Fruit fly (Drosophila melanogaster) whole organism, embryonic: ENCODE data around the gene HIP-R.
A peak's percentile ranks its signal among the peaks of the same experiment; 100 is the strongest.

Source experiments
- Ada2b ChIP-seq: fragments of 200-800 bp; sonication (Bioruptor generic); IDR thresholded peaks from 2 replicates; pipeline ENCODE4 v1.3.6; 2022; ENCODE audit warnings: missing biosample characterization, missing genetic modification characterization
- Adf1 ChIP-seq: fragments of 200-800 bp; sonication (Bioruptor generic); IDR thresholded peaks from 2 replicates; pipeline ENCODE4 v1.3.6; 2022; ENCODE audit warnings: missing biosample characterization, missing genetic modification characterization
- Blimp-1 ChIP-seq: fragments of 200-800 bp; sonication (Bioruptor generic); optimal IDR thresholded peaks from 3 replicates; lab custom pipeline; 2018; ENCODE audit warnings: missing biosample characterization, missing genetic modification characterization, mild to moderate bottlenecking, moderate library complexity, missing genetic modification reagents
- CG10147 ChIP-seq: fragments of 200-800 bp; sonication (Bioruptor generic); optimal IDR thresholded peaks from 2 replicates; lab custom pipeline; 2019; ENCODE audit warnings: missing biosample characterization, mild to moderate bottlenecking, missing genetic modification characterization, moderate library complexity
- CG10274 ChIP-seq: fragments of 200-800 bp; sonication (Bioruptor generic); optimal IDR thresholded peaks from 3 replicates; lab custom pipeline; 2017; ENCODE audit warnings: missing biosample characterization, mild to moderate bottlenecking, missing genetic modification characterization
- CG10462 ChIP-seq: fragments of 200-800 bp; sonication (Bioruptor generic); optimal IDR thresholded peaks from 2 replicates; lab custom pipeline; 2016; ENCODE audit warnings: missing biosample characterization, missing genetic modification characterization
- CG11696 ChIP-seq: fragments of 200-800 bp; sonication (Bioruptor generic); IDR thresholded peaks from 2 replicates; pipeline ENCODE4 v1.3.6; 2022; ENCODE audit warnings: missing biosample characterization, missing genetic modification characterization
- CG12659 ChIP-seq: fragments of 200-800 bp; sonication (Bioruptor generic); optimal IDR thresholded peaks from 3 replicates; lab custom pipeline; 2017; ENCODE audit warnings: mild to moderate bottlenecking, missing biosample characterization, missing genetic modification reagents, missing genetic modification characterization
- CG13296 ChIP-seq: fragments of 200-800 bp; sonication (Bioruptor generic); optimal IDR thresholded peaks from 3 replicates; lab custom pipeline; 2018; ENCODE audit warnings: missing biosample characterization, mild to moderate bottlenecking, missing genetic modification characterization
- CG13424 ChIP-seq: fragments of 200-800 bp; sonication (Bioruptor generic); optimal IDR thresholded peaks from 2 replicates; lab custom pipeline; 2019; ENCODE audit warnings: missing biosample characterization, mild to moderate bottlenecking, missing genetic modification characterization, moderate library complexity
- CG16813 ChIP-seq: fragments of 200-800 bp; sonication (Bioruptor generic); IDR thresholded peaks from 3 replicates; pipeline ENCODE4 v1.3.6; 2022; ENCODE audit warnings: missing biosample characterization, missing genetic modification characterization; ENCODE audit not compliant: partially characterized antibody
- CG16815 ChIP-seq: fragments of 200-800 bp; sonication (Bioruptor generic); optimal IDR thresholded peaks from 3 replicates; lab custom pipeline; 2017; ENCODE audit warnings: missing biosample characterization, mild to moderate bottlenecking, missing genetic modification characterization
- CG2116 ChIP-seq: fragments of 200-800 bp; sonication (Bioruptor generic); optimal IDR thresholded peaks from 3 replicates; lab custom pipeline; 2018; ENCODE audit warnings: missing biosample characterization, mild to moderate bottlenecking, missing genetic modification characterization
- CG33213 ChIP-seq: fragments of 200-800 bp; sonication (Bioruptor generic); optimal IDR thresholded peaks from 3 replicates; lab custom pipeline; 2016; ENCODE audit warnings: missing biosample characterization, missing genetic modification characterization
- CG34422 ChIP-seq: fragments of 200-800 bp; sonication (Bioruptor generic); IDR thresholded peaks from 3 replicates; pipeline ENCODE4 v1.3.6; 2022; ENCODE audit warnings: missing biosample characterization, missing genetic modification characterization
- CG4854 ChIP-seq: fragments of 200-800 bp; sonication (Bioruptor generic); optimal IDR thresholded peaks from 2 replicates; lab custom pipeline; 2016; ENCODE audit warnings: missing biosample characterization, missing genetic modification characterization, inconsistent platforms
- CG7357 ChIP-seq: fragments of 200-800 bp; sonication (Bioruptor generic); IDR thresholded peaks from 3 replicates; pipeline ENCODE4 v1.3.6; 2022; ENCODE audit warnings: missing biosample characterization, missing genetic modification characterization
- CG8924 ChIP-seq: fragments of 200-800 bp; optimal IDR thresholded peaks from 3 replicates; lab custom pipeline; 2019; ENCODE audit warnings: missing biosample characterization, mild to moderate bottlenecking, missing genetic modification characterization, moderate library complexity
- CG9797 ChIP-seq: fragments of 200-800 bp; sonication (Bioruptor generic); optimal IDR thresholded peaks from 3 replicates; lab custom pipeline; 2018; ENCODE audit warnings: missing biosample characterization, mild to moderate bottlenecking, missing genetic modification characterization
- D ChIP-seq, 2 experiments: fragments of 200-800 bp in 1 of 2; fragments of >200 bp in 1 of 2; sonication (Bioruptor generic) in 1 of 2; optimal IDR thresholded peaks; 2 replicates in 1 of 2; 3 replicates in 1 of 2; lab custom pipeline; 2017; ENCODE audit warnings: mild to moderate bottlenecking in 1 of 2, missing biosample characterization in 1 of 2, missing genetic modification characterization in 1 of 2, missing genetic modification reagents in 1 of 2
- Dip2 ChIP-seq: fragments of 200-800 bp; sonication (Bioruptor generic); IDR thresholded peaks from 2 replicates; pipeline ENCODE4 v1.3.6; 2022; ENCODE audit warnings: missing biosample characterization, missing genetic modification characterization
- HLH54F ChIP-seq: fragments of 200-800 bp; sonication (Bioruptor generic); optimal IDR thresholded peaks from 3 replicates; lab custom pipeline; 2016; ENCODE audit warnings: missing biosample characterization, missing genetic modification characterization
- Hr78 ChIP-seq, 2 experiments: fragments of 200-800 bp in 1 of 2; fragments of >200 bp in 1 of 2; sonication (Bioruptor generic) in 1 of 2; optimal IDR thresholded peaks; 2 replicates each; lab custom pipeline; 2017 to 2019; ENCODE audit warnings: missing biosample characterization in 2 of 2, missing genetic modification characterization in 2 of 2, mild to moderate bottlenecking in 1 of 2, moderate library complexity in 1 of 2
- Scr ChIP-seq: fragments of 200-800 bp; sonication (Bioruptor generic); IDR thresholded peaks from 2 replicates; pipeline ENCODE4 v1.3.6; 2022; ENCODE audit warnings: missing biosample characterization, missing genetic modification characterization; ENCODE audit not compliant: partially characterized antibody
- Side ChIP-seq: fragments of 200-800 bp; sonication (Bioruptor generic); optimal IDR thresholded peaks from 2 replicates; lab custom pipeline; 2016; ENCODE audit warnings: missing biosample characterization, missing genetic modification characterization
- Sin3A ChIP-seq: fragments of >200 bp; optimal IDR thresholded peaks from 2 replicates; lab custom pipeline; 2018
- Sox100B ChIP-seq: fragments of 200-800 bp; sonication (Bioruptor generic); optimal IDR thresholded peaks from 3 replicates; lab custom pipeline; 2018; ENCODE audit warnings: missing biosample characterization, mild to moderate bottlenecking, missing genetic modification characterization
- TFAM ChIP-seq: fragments of 200-800 bp; sonication (Bioruptor generic); optimal IDR thresholded peaks from 2 replicates; lab custom pipeline; 2017; ENCODE audit warnings: missing biosample characterization, missing genetic modification characterization, inconsistent platforms
- Vsx1 ChIP-seq: fragments of 200-800 bp; sonication (Bioruptor generic); optimal IDR thresholded peaks from 2 replicates; lab custom pipeline; 2017; ENCODE audit warnings: missing biosample characterization, mild to moderate bottlenecking, missing genetic modification characterization, missing genetic modification reagents
- Xrp1 ChIP-seq: fragments of 200-800 bp; sonication (Bioruptor generic); IDR thresholded peaks from 2 replicates; pipeline ENCODE4 v1.3.6; 2022; ENCODE audit warnings: missing biosample characterization, missing genetic modification characterization
- ab ChIP-seq: fragments of 200-800 bp; sonication (Bioruptor generic); optimal IDR thresholded peaks from 2 replicates; lab custom pipeline; 2016; ENCODE audit warnings: missing biosample characterization, missing genetic modification characterization
- ac ChIP-seq: fragments of 200-800 bp; sonication (Bioruptor generic); optimal IDR thresholded peaks from 3 replicates; lab custom pipeline; 2017; ENCODE audit warnings: missing biosample characterization, mild to moderate bottlenecking, missing genetic modification characterization
- ara ChIP-seq: fragments of 200-800 bp; sonication (Bioruptor generic); IDR thresholded peaks from 2 replicates; pipeline ENCODE4 v1.3.6; 2022; ENCODE audit warnings: missing biosample characterization, missing genetic modification characterization
- bbx ChIP-seq: fragments of 200-800 bp; sonication (Bioruptor generic); IDR thresholded peaks from 2 replicates; pipeline ENCODE4 v1.3.6; 2022; ENCODE audit warnings: missing biosample characterization, missing genetic modification characterization; ENCODE audit not compliant: partially characterized antibody
- chm ChIP-seq: fragments of 200-800 bp; sonication (Bioruptor generic); IDR thresholded peaks from 2 replicates; pipeline ENCODE4 v1.3.6; 2022; ENCODE audit warnings: missing biosample characterization, missing genetic modification characterization
- dm ChIP-seq: fragments of 200-800 bp; sonication (Bioruptor generic); optimal IDR thresholded peaks from 3 replicates; lab custom pipeline; 2016; ENCODE audit warnings: missing biosample characterization, missing genetic modification characterization
- dpn ChIP-seq, 2 experiments: fragments of 200-800 bp; sonication (Bioruptor generic); optimal IDR thresholded peaks; 3 replicates each; lab custom pipeline; 2016; ENCODE audit warnings: missing biosample characterization in 2 of 2, missing genetic modification characterization in 2 of 2
- fd64A ChIP-seq: fragments of 200-800 bp; sonication (Bioruptor generic); optimal IDR thresholded peaks from 3 replicates; lab custom pipeline; 2018; ENCODE audit warnings: missing biosample characterization, mild to moderate bottlenecking, missing genetic modification characterization
- gce ChIP-seq: fragments of 200-800 bp; sonication (Bioruptor generic); IDR thresholded peaks from 3 replicates; pipeline ENCODE4 v1.3.6; 2022; ENCODE audit warnings: missing biosample characterization, missing genetic modification characterization
- grn ChIP-seq: fragments of 200-800 bp; sonication (Bioruptor generic); optimal IDR thresholded peaks from 3 replicates; lab custom pipeline; 2017; ENCODE audit warnings: missing biosample characterization, missing genetic modification characterization
- gsb ChIP-seq: fragments of 200-800 bp; sonication (Bioruptor generic); IDR thresholded peaks from 2 replicates; pipeline ENCODE4 v1.3.6; 2022; ENCODE audit warnings: missing biosample characterization, missing genetic modification characterization
- ind ChIP-seq: fragments of 200-800 bp; sonication (Bioruptor generic); optimal IDR thresholded peaks from 3 replicates; lab custom pipeline; 2016; ENCODE audit warnings: missing biosample characterization, missing genetic modification characterization
- mirr ChIP-seq: fragments of 200-800 bp; sonication (Bioruptor generic); optimal IDR thresholded peaks from 3 replicates; lab custom pipeline; 2018; ENCODE audit warnings: missing biosample characterization, mild to moderate bottlenecking, missing genetic modification characterization
- odd ChIP-seq: fragments of 200-800 bp; sonication (Bioruptor generic); optimal IDR thresholded peaks from 2 replicates; lab custom pipeline; 2017; ENCODE audit warnings: missing biosample characterization, mild to moderate bottlenecking, missing genetic modification characterization
- pb ChIP-seq: fragments of 200-800 bp; sonication (Bioruptor generic); optimal IDR thresholded peaks from 3 replicates; lab custom pipeline; 2016; ENCODE audit warnings: missing biosample characterization, missing genetic modification characterization
- pita ChIP-seq: fragments of 200-800 bp; sonication (Bioruptor generic); optimal IDR thresholded peaks from 2 replicates; lab custom pipeline; 2017; ENCODE audit warnings: missing biosample characterization, mild to moderate bottlenecking, missing genetic modification characterization
- pros ChIP-seq: fragments of 200-800 bp; sonication (Bioruptor generic); optimal IDR thresholded peaks from 3 replicates; lab custom pipeline; 2019; ENCODE audit warnings: missing biosample characterization, mild to moderate bottlenecking, missing genetic modification characterization, moderate library complexity
- sens-2 ChIP-seq: fragments of 200-800 bp; sonication (Bioruptor generic); IDR thresholded peaks from 2 replicates; pipeline ENCODE4 v1.3.6; 2022; ENCODE audit warnings: missing biosample characterization, missing genetic modification characterization
- tna ChIP-seq: fragments of 200-800 bp; sonication (Bioruptor generic); IDR thresholded peaks from 2 replicates; pipeline ENCODE4 v1.3.6; 2022; ENCODE audit warnings: missing biosample characterization, missing genetic modification characterization; ENCODE audit not compliant: partially characterized antibody
- yki ChIP-seq: fragments of >200 bp; optimal IDR thresholded peaks from 3 replicates; lab custom pipeline; 2018
- z ChIP-seq: fragments of 200-800 bp; sonication (Bioruptor generic); IDR thresholded peaks from 3 replicates; pipeline ENCODE4 v1.3.6; 2022; ENCODE audit warnings: missing biosample characterization, missing genetic modification characterization

HIP-R gene

dm6 chrX:3838648-3839047, 48.9 kb downstream of the HIP-R start (continued):
- TF ChIP-seq z (GFP tag; lab: Robert Waterston, UW) (no peak), fd64A (GFP tag; lab: Kevin White, UChicago) (peak; percentile 55), Side (GFP tag; lab: Kevin White, UChicago) (peak; percentile 82), CG33213 (GFP tag; lab: Kevin White, UChicago) (peak; percentile 76), pb (GFP tag; lab: Kevin White, UChicago) (peak; percentile 67), Vsx1 (GFP tag; lab: Kevin White, UChicago) (peak; percentile 55), dm (peak; percentile 58), CG7357 (GFP tag; lab: Robert Waterston, UW) (peak; percentile 64; the same call in 2 of the 3 replicates), CG16815 (peak; percentile 42), gce (GFP tag; lab: Robert Waterston, UW) (peak; percentile 31; the same call in 1 of the 3 replicates), CG13424 (peak; percentile 87), Adf1 (GFP tag; lab: Robert Waterston, UW) (peak; percentile 17), CG10147 (GFP tag; lab: Kevin White, UChicago) (peak; percentile 65), Hr78 (GFP tag; optimal IDR thresholded peaks at IDR 0.05; lab: Kevin White, UChicago) (peak in 1 of 2 experiments; percentile 42), Dip2 (GFP tag; lab: Robert Waterston, UW) (no peak), dpn (GFP tag; optimal IDR thresholded peaks at IDR 0.05; lab: Kevin White, UChicago) (peak; percentile 69 to 81), mirr (GFP tag; lab: Kevin White, UChicago) (peak; percentile 57), ind (peak; percentile 74), CG13296 (GFP tag; lab: Kevin White, UChicago) (peak; percentile 84), HLH54F (peak; percentile 78), CG4854 (GFP tag; lab: Kevin White, UChicago) (peak; percentile 58), chm (GFP tag; lab: Robert Waterston, UW) (peak; percentile 80), CG12659 (peak; percentile 84), yki (lab: Kevin White, UChicago) (no peak), CG9797 (no peak), gsb (GFP tag; lab: Robert Waterston, UW) (peak; percentile 63), ac (GFP tag; lab: Kevin White, UChicago) (peak; percentile 64), Sin3A (lab: Kevin White, UChicago) (no peak), CG10274 (GFP tag; lab: Kevin White, UChicago) (peak; percentile 47), CG11696 (GFP tag; lab: Robert Waterston, UW) (peak; percentile 66; the same call in 1 of the 2 replicates), grn (GFP tag; lab: Kevin White, UChicago) (peak; percentile 5), TFAM (GFP tag; lab: Kevin White, UChicago) (no peak), bbx (GFP tag; lab: Robert Waterston, UW) (no peak), odd (GFP tag; lab: Kevin White, UChicago) (peak; percentile 72), Scr (GFP tag; lab: Robert Waterston, UW) (no peak), Ada2b (GFP tag; lab: Robert Waterston, UW) (peak; percentile 77), D (optimal IDR thresholded peaks at IDR 0.05; lab: Kevin White, UChicago) (no peak), D (GFP tag; optimal IDR thresholded peaks at IDR 0.05; lab: Kevin White, UChicago) (peak; percentile 67), Xrp1 (GFP tag; lab: Robert Waterston, UW) (peak; percentile 80), pita (no peak), CG2116 (GFP tag; lab: Kevin White, UChicago) (no peak), tna (GFP tag; lab: Robert Waterston, UW) (no peak), CG16813 (GFP tag; lab: Robert Waterston, UW) (no peak), pros (GFP tag; lab: Kevin White, UChicago) (peak; percentile 2), sens-2 (GFP tag; lab: Robert Waterston, UW) (peak; percentile 74), CG34422 (GFP tag; lab: Robert Waterston, UW) (peak; percentile 70; the same call in 1 of the 3 replicates), ab (GFP tag; lab: Kevin White, UChicago) (peak; percentile 48), Sox100B (GFP tag; lab: Kevin White, UChicago) (peak; percentile 69), Blimp-1 (GFP tag; lab: Kevin White, UChicago) (peak; percentile 71), CG8924 (peak; percentile 76), CG10462 (peak; percentile 40), ara (GFP tag; lab: Robert Waterston, UW) (peak; percentile 77)
